Worm (Caenorhabditis elegans) whole organism, L4 larva: ENCODE results near the gene T05A8.8.
A peak's percentile ranks its signal among the peaks of the same experiment; 100 is the strongest.

Experiments
- D1046.2 ChIP-seq: fragments of 200-800 bp; sonication (Bioruptor generic); IDR thresholded peaks from 2 replicates; pipeline ENCODE4 v1.3.6; 2022; ENCODE audit warnings: missing genetic modification characterization, missing compliant biosample characterization
- T20F7.1 ChIP-seq: fragments of 200-800 bp; sonication (Bioruptor generic); optimal IDR thresholded peaks from 2 replicates; lab custom pipeline; 2018; ENCODE audit warnings: mild to moderate bottlenecking, missing genetic modification characterization, missing compliant biosample characterization
- ZK546.5 ChIP-seq, 2 experiments: sonication (generic microtip); optimal IDR thresholded peaks; 2 replicates each; lab custom pipeline; 2017; ENCODE audit warnings: missing biosample characterization in 2 of 2, missing genetic modification characterization in 2 of 2
- arid-1 ChIP-seq: fragments of 200-800 bp; sonication (Bioruptor generic); conservative IDR thresholded peaks from 2 replicates; pipeline ENCODE4 v1.3.6; 2022; ENCODE audit warnings: missing genetic modification reagents, missing genetic modification characterization, missing compliant biosample characterization
- ceh-28 ChIP-seq: fragments of 150-350 bp; optimal IDR thresholded peaks from 2 replicates; lab custom pipeline; 2014; ENCODE audit warnings: missing biosample characterization, missing genetic modification reagents, missing genetic modification characterization
- ceh-44 ChIP-seq: fragments of 200-800 bp; sonication (Bioruptor generic); IDR thresholded peaks from 2 replicates; pipeline ENCODE4 v1.3.6; 2022; ENCODE audit warnings: missing genetic modification reagents, missing genetic modification characterization, missing compliant biosample characterization
- ceh-82 ChIP-seq: sonication (generic microtip); optimal IDR thresholded peaks from 2 replicates; lab custom pipeline; 2017; ENCODE audit warnings: missing biosample characterization, missing genetic modification characterization
- daf-16 ChIP-seq, 3 experiments: sonication (generic microtip); optimal IDR thresholded peaks; 2 replicates each; lab custom pipeline; 2016 to 2017; ENCODE audit warnings: missing genetic modification characterization in 3 of 3, missing genetic modification reagents in 3 of 3, mild to moderate bottlenecking in 2 of 3, missing compliant biosample characterization in 2 of 3, missing biosample characterization in 1 of 3, moderate library complexity in 1 of 3
- dmd-6 ChIP-seq: fragments of 200-800 bp; sonication (Bioruptor generic); IDR thresholded peaks from 2 replicates; pipeline ENCODE4 v1.3.6; 2022; ENCODE audit warnings: missing genetic modification reagents, missing genetic modification characterization, missing compliant biosample characterization
- dmd-8 ChIP-seq: fragments of 200-800 bp; sonication (Bioruptor generic); IDR thresholded peaks from 2 replicates; pipeline ENCODE4 v1.3.6; 2022; ENCODE audit warnings: missing genetic modification characterization, missing compliant biosample characterization
- duxl-1 ChIP-seq: sonication (generic microtip); optimal IDR thresholded peaks from 2 replicates; lab custom pipeline; 2016; ENCODE audit warnings: mild to moderate bottlenecking, missing genetic modification characterization, moderate library complexity, missing compliant biosample characterization; ENCODE audit not compliant: poor library complexity
- hif-1 ChIP-seq, 2 experiments: sonication (generic microtip); optimal IDR thresholded peaks; 2 replicates each; lab custom pipeline; 2016 to 2017; ENCODE audit warnings: missing compliant biosample characterization in 2 of 2, missing genetic modification characterization in 2 of 2, missing genetic modification reagents in 2 of 2, missing genotype in 2 of 2, mild to moderate bottlenecking in 1 of 2
- hlh-11 ChIP-seq: fragments of 200-800 bp; sonication (Bioruptor generic); optimal IDR thresholded peaks from 2 replicates; lab custom pipeline; 2018; ENCODE audit warnings: mild to moderate bottlenecking, missing genetic modification characterization, missing compliant biosample characterization
- hlh-30 ChIP-seq: sonication (generic microtip); optimal IDR thresholded peaks from 2 replicates; lab custom pipeline; 2017; ENCODE audit warnings: antibody characterized with exemption, mild to moderate bottlenecking, missing genetic modification characterization, missing compliant biosample characterization; ENCODE audit not compliant: insufficient read depth
- jun-1 ChIP-seq: fragments of 150-350 bp; optimal IDR thresholded peaks from 2 replicates; lab custom pipeline; 2014; ENCODE audit warnings: missing biosample characterization, missing genetic modification reagents, missing genetic modification characterization
- lin-1 ChIP-seq: fragments of 200-800 bp; sonication (Bioruptor generic); IDR thresholded peaks from 2 replicates; pipeline ENCODE4 v1.3.6; 2022; ENCODE audit warnings: missing genetic modification reagents, missing genetic modification characterization, missing compliant biosample characterization
- lin-39 ChIP-seq: fragments of 150-350 bp; optimal IDR thresholded peaks from 2 replicates; lab custom pipeline; 2014; ENCODE audit warnings: missing biosample characterization, missing genetic modification reagents, missing genetic modification characterization
- mdt-29 ChIP-seq: fragments of 200-800 bp; sonication (Bioruptor generic); IDR thresholded peaks from 2 replicates; pipeline ENCODE4 v1.3.6; 2022; ENCODE audit warnings: missing genetic modification reagents, missing genetic modification characterization, missing compliant biosample characterization
- mes-2 ChIP-seq: sonication (generic microtip); optimal IDR thresholded peaks from 2 replicates; lab custom pipeline; 2016; ENCODE audit warnings: missing genotype, mild to moderate bottlenecking, missing genetic modification characterization, missing compliant biosample characterization; ENCODE audit not compliant: poor library complexity, severe bottlenecking
- nhr-102 ChIP-seq: sonication (generic microtip); optimal IDR thresholded peaks from 2 replicates; lab custom pipeline; 2016; ENCODE audit warnings: mild to moderate bottlenecking, missing genetic modification characterization, moderate library complexity, missing compliant biosample characterization
- nhr-237 ChIP-seq: sonication (generic microtip); optimal IDR thresholded peaks from 2 replicates; lab custom pipeline; 2017; ENCODE audit warnings: missing biosample characterization, missing genetic modification characterization
- nhr-77 ChIP-seq: fragments of 150-350 bp; optimal IDR thresholded peaks from 2 replicates; lab custom pipeline; 2014; ENCODE audit warnings: missing biosample characterization, missing genetic modification characterization
- php-3 ChIP-seq: fragments of 200-800 bp; sonication (Bioruptor generic); IDR thresholded peaks from 2 replicates; pipeline ENCODE4 v1.3.6; 2022; ENCODE audit warnings: missing genetic modification reagents, missing genetic modification characterization, missing compliant biosample characterization
- pqm-1 ChIP-seq: sonication (generic microtip); optimal IDR thresholded peaks from 2 replicates; lab custom pipeline; 2017; ENCODE audit warnings: missing biosample characterization, missing genetic modification characterization
- rbr-2 ChIP-seq: sonication (generic microtip); optimal IDR thresholded peaks from 2 replicates; lab custom pipeline; 2016; ENCODE audit warnings: missing genotype, missing genetic modification characterization, missing compliant biosample characterization
- spr-1 ChIP-seq: sonication (generic microtip); optimal IDR thresholded peaks from 2 replicates; lab custom pipeline; 2016; ENCODE audit warnings: mild to moderate bottlenecking, missing genetic modification characterization, missing compliant biosample characterization
- unc-62 ChIP-seq, 3 experiments: fragments of 150-350 bp in 1 of 3; sonication (generic microtip); optimal IDR thresholded peaks in 2 of 3; peaks in 1 of 3; 1 replicate in 1 of 3; 2 replicates in 2 of 3; lab custom pipeline; 2014 to 2017; ENCODE audit warnings: missing biosample characterization in 3 of 3, missing genetic modification characterization in 3 of 3, missing genetic modification reagents in 3 of 3, missing genotype in 1 of 3
- vab-7 ChIP-seq: fragments of 200-800 bp; sonication (Bioruptor generic); IDR thresholded peaks from 2 replicates; pipeline ENCODE4 v1.3.6; 2022; ENCODE audit warnings: missing genetic modification reagents, missing genetic modification characterization, missing compliant biosample characterization
- zip-2 ChIP-seq: fragments of 150-350 bp; optimal IDR thresholded peaks from 2 replicates; lab custom pipeline; 2014; ENCODE audit warnings: missing biosample characterization, missing genetic modification characterization
- ztf-11 ChIP-seq: fragments of 150-350 bp; optimal IDR thresholded peaks from 2 replicates; lab custom pipeline; 2014; ENCODE audit warnings: missing biosample characterization, missing genetic modification characterization
- ztf-7 ChIP-seq: fragments of 150-350 bp; optimal IDR thresholded peaks from 2 replicates; lab custom pipeline; 2014; ENCODE audit warnings: missing biosample characterization, missing genetic modification characterization

Gene T05A8.8

DNA sequence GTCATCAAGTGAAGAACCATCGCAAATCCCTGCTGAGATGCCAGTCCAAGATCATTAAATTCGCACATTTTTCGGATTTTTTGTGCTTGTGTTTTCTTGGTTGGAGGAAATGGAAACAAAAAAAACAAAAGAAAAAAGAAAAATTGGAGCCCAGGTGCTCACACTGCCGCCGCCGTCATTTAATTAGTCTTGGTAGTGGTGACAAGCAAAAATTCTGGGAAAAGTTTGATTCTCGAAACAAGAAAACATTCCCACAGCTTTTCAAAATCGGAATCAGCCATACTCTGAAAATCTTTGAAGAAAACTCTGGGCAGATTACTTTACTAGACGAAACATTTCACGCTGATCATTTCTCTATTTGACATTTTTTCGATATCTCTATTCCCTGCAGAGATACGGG lies 31.3 kb upstream of the T05A8.8 start, which contains the start of gene srh-128:
Gene srh-128 (minus strand): TSS at position 101 of the 400 bp plus-strand sequence.
- TF ChIP-seq lin-1 (GFP tag; lab: Robert Waterston, UW) (no peak), arid-1 (GFP tag; lab: Robert Waterston, UW) (no peak), lin-39 (tag; lab: Kevin White, UChicago) (no peak), T20F7.1 (GFP tag; lab: Kevin White, UChicago) (no peak)

DNA sequence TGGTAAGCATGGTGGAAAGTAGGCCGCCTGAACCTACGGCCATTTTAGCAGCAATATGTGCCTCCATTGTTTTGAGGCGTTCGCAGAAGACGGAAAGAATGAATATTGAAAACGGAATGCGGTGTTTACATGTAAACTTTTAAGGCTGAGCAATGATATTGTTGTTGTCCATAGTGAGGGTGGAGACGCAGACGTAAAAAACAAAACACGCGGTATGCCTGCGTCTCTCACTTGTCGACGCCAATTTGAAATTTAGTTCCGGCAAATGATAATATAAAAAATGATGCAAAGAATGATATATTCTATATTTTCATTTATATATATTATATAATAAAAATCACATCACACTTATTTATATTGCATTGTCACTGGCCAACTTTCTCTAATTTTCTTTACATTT lies 28.6 kb upstream of the T05A8.8 start, which contains the start of gene Y47G7B.2:
Gene Y47G7B.2 (minus strand): TSS at position 143 of the 400 bp plus-strand sequence.
- TF ChIP-seq nhr-77 (tag; lab: Kevin White, UChicago) (no peak), hlh-11 (tag; lab: Kevin White, UChicago) (peak; percentile 25), dmd-6 (GFP tag; lab: Robert Waterston, UW) (0 out of 2 replicates have a peak, but pooled peaks have one; percentile 10), nhr-237 (tag; lab: Kevin White, UChicago) (no peak), mes-2 (tag; lab: Kevin White, UChicago) (peak; percentile 45), hlh-30 (tag; lab: Kevin White, UChicago) (peak; percentile 49), duxl-1 (tag; lab: Kevin White, UChicago) (peak; percentile 90), ceh-28 (tag; lab: Kevin White, UChicago) (no peak), pqm-1 (tag; lab: Kevin White, UChicago) (no peak), daf-16 (GFP tag; optimal IDR thresholded peaks at IDR 0.05; lab: Kevin White, UChicago) (no peak), daf-16 (tag; optimal IDR thresholded peaks at IDR 0.05; lab: Kevin White, UChicago) (peak; percentile 68), hif-1 (tag; optimal IDR thresholded peaks at IDR 0.05; lab: Kevin White, UChicago) (no peak)

DNA sequence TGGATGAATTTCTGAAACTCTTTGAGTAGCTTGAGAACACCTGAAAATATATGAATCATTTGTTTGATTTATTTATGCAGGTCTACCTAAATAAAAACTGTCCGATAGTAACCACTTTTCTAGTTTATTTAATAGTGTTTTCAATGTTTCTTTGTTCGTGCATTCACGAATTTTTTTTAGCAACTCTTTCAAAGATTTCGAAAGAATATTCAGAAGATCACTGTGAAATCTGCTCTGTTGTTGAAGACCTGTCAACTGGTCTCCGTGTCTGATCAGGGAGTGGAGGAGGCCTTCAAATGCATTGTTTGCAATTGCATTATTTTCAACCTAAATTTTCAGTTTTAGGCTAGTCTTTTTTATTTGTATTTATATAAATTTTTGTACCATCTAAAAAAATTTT lies 26.5 kb upstream of the T05A8.8 start, which contains the start of gene T05A8.1:
Gene T05A8.1 (minus strand): TSS at position 101 of the 400 bp plus-strand sequence.
- no peak for TF ChIP-seq ztf-7 (tag; lab: Kevin White, UChicago)
- no peak for TF ChIP-seq rbr-2
- no peak for TF ChIP-seq T20F7.1 (GFP tag; lab: Kevin White, UChicago)
- no peak for TF ChIP-seq vab-7 (GFP tag; lab: Robert Waterston, UW)
- TF ChIP-seq ceh-82 (tag; lab: Kevin White, UChicago): no peak
- no peak for TF ChIP-seq zip-2 (tag; lab: Kevin White, UChicago)
- TF ChIP-seq pqm-1 (tag; lab: Kevin White, UChicago): no peak
- no peak for TF ChIP-seq nhr-102
- TF ChIP-seq php-3 (GFP tag; lab: Robert Waterston, UW): no peak
- TF ChIP-seq hif-1 (tag; optimal IDR thresholded peaks at IDR 0.05; lab: Kevin White, UChicago): no peak
- TF ChIP-seq dmd-6 (GFP tag; lab: Robert Waterston, UW): no peak
- TF ChIP-seq spr-1 (tag; lab: Kevin White, UChicago): no peak
- TF ChIP-seq ceh-44 (GFP tag; lab: Robert Waterston, UW): no peak
- TF ChIP-seq jun-1 (tag; lab: Kevin White, UChicago): no peak
- TF ChIP-seq D1046.2 (GFP tag; lab: Robert Waterston, UW): no peak
- TF ChIP-seq dmd-8 (GFP tag; lab: Robert Waterston, UW): no peak
- no peak for TF ChIP-seq ztf-11 (tag; lab: Kevin White, UChicago)
- no peak for TF ChIP-seq mdt-29 (GFP tag; lab: Robert Waterston, UW)

DNA sequence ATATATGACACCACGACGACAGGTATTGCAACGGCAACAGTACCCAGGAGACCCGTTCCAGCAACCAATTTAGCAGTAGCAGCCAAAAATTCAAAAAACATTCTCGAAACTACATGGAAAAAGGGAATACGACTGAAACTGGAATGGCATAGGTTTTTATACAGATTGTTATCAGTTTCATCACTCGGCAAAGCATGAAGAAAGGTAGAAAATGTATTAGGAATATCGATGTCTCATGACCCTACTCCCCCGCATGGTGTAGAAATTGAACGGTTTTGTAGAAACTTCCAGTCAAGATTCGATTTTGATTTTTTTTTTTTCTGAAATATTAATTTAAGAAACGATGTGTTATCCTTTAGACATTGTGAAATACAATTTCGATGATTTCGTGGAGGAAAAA lies 25.6 kb upstream of the T05A8.8 start, which contains the start of gene T05A8.2:
Gene T05A8.2 (minus strand): TSS at position 101 of the 400 bp plus-strand sequence.
- TF ChIP-seq ZK546.5 (tag; optimal IDR thresholded peaks at IDR 0.05; lab: Kevin White, UChicago) (no peak), unc-62 (GFP tag; optimal IDR thresholded peaks at IDR 0.05 in 1 of 2; lab: Kevin White, UChicago) (peak in 1 of 2 experiments; percentile 35), unc-62 (tag; optimal IDR thresholded peaks at IDR 0.05; lab: Kevin White, UChicago) (no peak)
